Fruit fly (Drosophila melanogaster) whole organism: ENCODE results near the gene CG13086.

ENCODE experiments used
- CG8478 ChIP-seq: fragments of >200 bp; optimal IDR thresholded peaks from 2 replicates; lab custom pipeline; 2018; ENCODE audit warnings: inconsistent platforms
- Dll ChIP-seq: fragments of >200 bp; optimal IDR thresholded peaks from 2 replicates; lab custom pipeline; 2017
- EcR ChIP-seq, 2 experiments: fragments of >200 bp; optimal IDR thresholded peaks; 2 replicates each; lab custom pipeline; 2017; ENCODE audit warnings: missing biosample characterization in 2 of 2, missing genetic modification characterization in 2 of 2, missing genetic modification reagents in 2 of 2
- pan ChIP-seq: fragments of >200 bp; optimal IDR thresholded peaks from 2 replicates; lab custom pipeline; 2017
- psq ChIP-seq: fragments of >200 bp; optimal IDR thresholded peaks from 2 replicates; lab custom pipeline; 2017
- usp ChIP-seq: fragments of >200 bp; optimal IDR thresholded peaks from 2 replicates; lab custom pipeline; 2017; ENCODE audit warnings: missing biosample characterization, missing genetic modification characterization, mixed read lengths

CG13086 gene

dm6 chr2L:19328610-19329009 is 35.6 kb upstream of the CG13086 start:
- no peak for TF ChIP-seq usp (GFP tag; lab: Kevin White, UChicago)
- no peak for TF ChIP-seq CG8478
- TF ChIP-seq psq (lab: Kevin White, UChicago), result no peak
- TF ChIP-seq EcR (GFP tag; optimal IDR thresholded peaks at IDR 0.05; lab: Kevin White, UChicago), result no peak
- TF ChIP-seq Dll (lab: Kevin White, UChicago), result no peak
- no peak for TF ChIP-seq pan (lab: Kevin White, UChicago)

- no peak for TF ChIP-seq EcR (GFP tag; optimal IDR thresholded peaks at IDR 0.05; lab: Kevin White, UChicago)
- TF ChIP-seq pan (lab: Kevin White, UChicago), result no peak
- no peak for TF ChIP-seq usp (GFP tag; lab: Kevin White, UChicago)
- TF ChIP-seq psq (lab: Kevin White, UChicago), result no peak
- TF ChIP-seq Dll (lab: Kevin White, UChicago), result no peak
- no peak for TF ChIP-seq CG8478
Observed at dm6 chr2L:19333972-19334371, 30.2 kb upstream of the CG13086 start.

- TF ChIP-seq pan (lab: Kevin White, UChicago) (no peak), EcR (GFP tag; optimal IDR thresholded peaks at IDR 0.05; lab: Kevin White, UChicago) (no peak), usp (GFP tag; lab: Kevin White, UChicago) (no peak), CG8478 (no peak), psq (lab: Kevin White, UChicago) (no peak), Dll (lab: Kevin White, UChicago) (no peak)
Observed at dm6 chr2L:19335052-19335451, 29.1 kb upstream of the CG13086 start.

dm6 chr2L:19337971-19338732 is 26.0 kb upstream of the CG13086 start:
- TF ChIP-seq Dll (lab: Kevin White, UChicago), result no peak
- TF ChIP-seq pan (lab: Kevin White, UChicago), result no peak
- TF ChIP-seq EcR (GFP tag; optimal IDR thresholded peaks at IDR 0.05; lab: Kevin White, UChicago), result no peak
- TF ChIP-seq psq (lab: Kevin White, UChicago), result no peak
- TF ChIP-seq CG8478, result no peak
- no peak for TF ChIP-seq usp (GFP tag; lab: Kevin White, UChicago)

- TF ChIP-seq EcR (GFP tag; optimal IDR thresholded peaks at IDR 0.05; lab: Kevin White, UChicago) (no peak), CG8478 (no peak), pan (lab: Kevin White, UChicago) (no peak), Dll (lab: Kevin White, UChicago) (no peak)
Observed at dm6 chr2L:19339023-19339422, 25.2 kb upstream of the CG13086 start.

- TF ChIP-seq pan (lab: Kevin White, UChicago), result no peak
- TF ChIP-seq psq (lab: Kevin White, UChicago), result no peak
- no peak for TF ChIP-seq CG8478
- no peak for TF ChIP-seq EcR (GFP tag; optimal IDR thresholded peaks at IDR 0.05; lab: Kevin White, UChicago)
- TF ChIP-seq Dll (lab: Kevin White, UChicago), result no peak
- TF ChIP-seq usp (GFP tag; lab: Kevin White, UChicago), result no peak
Observed at dm6 chr2L:19341074-19341806, 22.9 kb upstream of the CG13086 start.

- TF ChIP-seq usp (GFP tag; lab: Kevin White, UChicago), result no peak
- no peak for TF ChIP-seq psq (lab: Kevin White, UChicago)
- TF ChIP-seq pan (lab: Kevin White, UChicago), result no peak
- TF ChIP-seq CG8478, result no peak
- no peak for TF ChIP-seq EcR (GFP tag; optimal IDR thresholded peaks at IDR 0.05; lab: Kevin White, UChicago)
- no peak for TF ChIP-seq Dll (lab: Kevin White, UChicago)
Observed at dm6 chr2L:19342018-19342417, 22.2 kb upstream of the CG13086 start.

dm6 chr2L:19342767-19343166 is 21.4 kb upstream of the CG13086 start:
- TF ChIP-seq EcR (GFP tag; optimal IDR thresholded peaks at IDR 0.05; lab: Kevin White, UChicago) (no peak), Dll (lab: Kevin White, UChicago) (no peak), CG8478 (no peak), usp (GFP tag; lab: Kevin White, UChicago) (no peak), psq (lab: Kevin White, UChicago) (no peak), pan (lab: Kevin White, UChicago) (no peak)

- no peak for TF ChIP-seq Dll (lab: Kevin White, UChicago)
- no peak for TF ChIP-seq psq (lab: Kevin White, UChicago)
- TF ChIP-seq usp (GFP tag; lab: Kevin White, UChicago), result no peak
- no peak for TF ChIP-seq pan (lab: Kevin White, UChicago)
- TF ChIP-seq CG8478, result no peak
- no peak for TF ChIP-seq EcR (GFP tag; optimal IDR thresholded peaks at IDR 0.05; lab: Kevin White, UChicago)
Observed at dm6 chr2L:19358017-19358471, 6.1 kb upstream of the CG13086 start.

- no peak for TF ChIP-seq psq (lab: Kevin White, UChicago)
- TF ChIP-seq CG8478, result no peak
- no peak for TF ChIP-seq usp (GFP tag; lab: Kevin White, UChicago)
- TF ChIP-seq EcR (GFP tag; optimal IDR thresholded peaks at IDR 0.05; lab: Kevin White, UChicago), result no peak
- TF ChIP-seq Dll (lab: Kevin White, UChicago), result no peak
- TF ChIP-seq pan (lab: Kevin White, UChicago), result no peak
Observed at dm6 chr2L:19359802-19360429, 4.3 kb upstream of the CG13086 start.

dm6 chr2L:19361632-19362142 is 2.5 kb upstream of the CG13086 start:
- TF ChIP-seq pan (lab: Kevin White, UChicago) (no peak), Dll (lab: Kevin White, UChicago) (no peak), psq (lab: Kevin White, UChicago) (no peak), usp (GFP tag; lab: Kevin White, UChicago) (no peak), EcR (GFP tag; optimal IDR thresholded peaks at IDR 0.05; lab: Kevin White, UChicago) (no peak), CG8478 (no peak)
